Worm (Caenorhabditis elegans) whole organism, L4 larva: ENCODE measurements around the gene atf-6.

Source experiments
- F10B5.3 ChIP-seq: sonication (generic microtip); optimal IDR thresholded peaks from 2 replicates; lab custom pipeline; 2016; ENCODE audit warnings: mild to moderate bottlenecking, missing genetic modification characterization, missing compliant biosample characterization
- F37D6.2 ChIP-seq: sonication (generic microtip); optimal IDR thresholded peaks from 2 replicates; lab custom pipeline; 2016; ENCODE audit warnings: mild to moderate bottlenecking, missing genetic modification characterization, missing compliant biosample characterization
- T26A8.4 ChIP-seq: fragments of 200-800 bp; sonication (Bioruptor generic); IDR thresholded peaks from 2 replicates; pipeline ENCODE4 v1.3.6; 2022; ENCODE audit warnings: missing genetic modification characterization, missing compliant biosample characterization
- Y105C5A.15 ChIP-seq: fragments of 200-800 bp; sonication (Bioruptor generic); IDR thresholded peaks from 2 replicates; pipeline ENCODE4 v1.3.6; 2022; ENCODE audit warnings: missing genetic modification characterization, missing compliant biosample characterization
- Y5F2A.4 ChIP-seq: fragments of 200-800 bp; sonication (Bioruptor generic); optimal IDR thresholded peaks from 2 replicates; lab custom pipeline; 2018; ENCODE audit warnings: mild to moderate bottlenecking, missing genetic modification characterization, missing compliant biosample characterization
- ZK546.5 ChIP-seq, 2 experiments: sonication (generic microtip); optimal IDR thresholded peaks; 2 replicates each; lab custom pipeline; 2017; ENCODE audit warnings: missing biosample characterization in 2 of 2, missing genetic modification characterization in 2 of 2
- aly-2 ChIP-seq: sonication (generic microtip); optimal IDR thresholded peaks from 2 replicates; lab custom pipeline; 2018; ENCODE audit warnings: missing biosample characterization, missing genetic modification characterization
- ama-1 ChIP-seq: fragments of 150-350 bp; optimal IDR thresholded peaks from 2 replicates; lab custom pipeline; 2014; ENCODE audit warnings: inconsistent platforms, mixed read lengths
- arid-1 ChIP-seq: fragments of 200-800 bp; sonication (Bioruptor generic); conservative IDR thresholded peaks from 2 replicates; pipeline ENCODE4 v1.3.6; 2022; ENCODE audit warnings: missing genetic modification reagents, missing genetic modification characterization, missing compliant biosample characterization
- ceh-44 ChIP-seq: fragments of 200-800 bp; sonication (Bioruptor generic); IDR thresholded peaks from 2 replicates; pipeline ENCODE4 v1.3.6; 2022; ENCODE audit warnings: missing genetic modification reagents, missing genetic modification characterization, missing compliant biosample characterization
- ceh-62 ChIP-seq: sonication (generic microtip); optimal IDR thresholded peaks from 2 replicates; lab custom pipeline; 2017; ENCODE audit warnings: missing biosample characterization, missing genetic modification characterization
- ctbp-1 ChIP-seq: fragments of 200-800 bp; sonication (Bioruptor generic); IDR thresholded peaks from 2 replicates; pipeline ENCODE4 v1.3.6; 2022; ENCODE audit warnings: missing genetic modification reagents, missing genetic modification characterization, missing compliant biosample characterization
- daf-16 ChIP-seq, 3 experiments: sonication (generic microtip); optimal IDR thresholded peaks; 2 replicates each; lab custom pipeline; 2016 to 2017; ENCODE audit warnings: missing genetic modification characterization in 3 of 3, missing genetic modification reagents in 3 of 3, mild to moderate bottlenecking in 2 of 3, missing compliant biosample characterization in 2 of 3, missing biosample characterization in 1 of 3, moderate library complexity in 1 of 3
- daf-19 ChIP-seq: fragments of 200-800 bp; sonication (Bioruptor generic); conservative IDR thresholded peaks from 2 replicates; pipeline ENCODE4 v1.3.6; 2022; ENCODE audit warnings: missing genetic modification characterization, missing compliant biosample characterization
- daf-8 ChIP-seq: fragments of 200-800 bp; sonication (Bioruptor generic); IDR thresholded peaks from 2 replicates; pipeline ENCODE4 v1.3.6; 2022; ENCODE audit warnings: missing genetic modification characterization, missing compliant biosample characterization
- dmd-6 ChIP-seq: fragments of 200-800 bp; sonication (Bioruptor generic); IDR thresholded peaks from 2 replicates; pipeline ENCODE4 v1.3.6; 2022; ENCODE audit warnings: missing genetic modification reagents, missing genetic modification characterization, missing compliant biosample characterization
- dmd-8 ChIP-seq: fragments of 200-800 bp; sonication (Bioruptor generic); IDR thresholded peaks from 2 replicates; pipeline ENCODE4 v1.3.6; 2022; ENCODE audit warnings: missing genetic modification characterization, missing compliant biosample characterization
- dmd-9 ChIP-seq: fragments of 200-800 bp; sonication (Bioruptor generic); IDR thresholded peaks from 2 replicates; pipeline ENCODE4 v1.3.6; 2022; ENCODE audit warnings: missing genetic modification reagents, missing genetic modification characterization, missing compliant biosample characterization
- dve-1 ChIP-seq: sonication (generic microtip); optimal IDR thresholded peaks from 2 replicates; lab custom pipeline; 2017; ENCODE audit warnings: antibody characterized with exemption, mild to moderate bottlenecking, missing genetic modification characterization, missing compliant biosample characterization; ENCODE audit not compliant: insufficient read depth
- fkh-10 ChIP-seq: fragments of 150-350 bp; optimal IDR thresholded peaks from 2 replicates; lab custom pipeline; 2014; ENCODE audit warnings: missing biosample characterization, missing genetic modification reagents, missing genetic modification characterization
- hif-1 ChIP-seq, 2 experiments: sonication (generic microtip); optimal IDR thresholded peaks; 2 replicates each; lab custom pipeline; 2016 to 2017; ENCODE audit warnings: missing compliant biosample characterization in 2 of 2, missing genetic modification characterization in 2 of 2, missing genetic modification reagents in 2 of 2, missing genotype in 2 of 2, mild to moderate bottlenecking in 1 of 2
- hlh-30 ChIP-seq: sonication (generic microtip); optimal IDR thresholded peaks from 2 replicates; lab custom pipeline; 2017; ENCODE audit warnings: antibody characterized with exemption, mild to moderate bottlenecking, missing genetic modification characterization, missing compliant biosample characterization; ENCODE audit not compliant: insufficient read depth
- jun-1 ChIP-seq: fragments of 150-350 bp; optimal IDR thresholded peaks from 2 replicates; lab custom pipeline; 2014; ENCODE audit warnings: missing biosample characterization, missing genetic modification reagents, missing genetic modification characterization
- lin-1 ChIP-seq: fragments of 200-800 bp; sonication (Bioruptor generic); IDR thresholded peaks from 2 replicates; pipeline ENCODE4 v1.3.6; 2022; ENCODE audit warnings: missing genetic modification reagents, missing genetic modification characterization, missing compliant biosample characterization
- lin-13 ChIP-seq: fragments of 150-350 bp; optimal IDR thresholded peaks from 2 replicates; lab custom pipeline; 2014; ENCODE audit warnings: missing biosample characterization, missing genetic modification reagents, missing genetic modification characterization
- lin-15B ChIP-seq: fragments of 150-350 bp; sonication (generic microtip); optimal IDR thresholded peaks from 3 replicates; lab custom pipeline; 2014; ENCODE audit warnings: missing biosample characterization, missing genetic modification characterization
- lin-38 ChIP-seq: fragments of 200-800 bp; sonication (Bioruptor generic); IDR thresholded peaks from 2 replicates; pipeline ENCODE4 v1.3.6; 2022; ENCODE audit warnings: missing genetic modification reagents, missing genetic modification characterization, missing compliant biosample characterization
- mxl-3 ChIP-seq: fragments of 200-800 bp; sonication (Bioruptor generic); optimal IDR thresholded peaks from 2 replicates; lab custom pipeline; 2018; ENCODE audit warnings: mild to moderate bottlenecking, missing genetic modification characterization, missing compliant biosample characterization
- nhr-102 ChIP-seq: sonication (generic microtip); optimal IDR thresholded peaks from 2 replicates; lab custom pipeline; 2016; ENCODE audit warnings: mild to moderate bottlenecking, missing genetic modification characterization, moderate library complexity, missing compliant biosample characterization
- nhr-25 ChIP-seq: sonication (generic microtip); optimal IDR thresholded peaks from 2 replicates; lab custom pipeline; 2017; ENCODE audit warnings: missing genetic modification characterization, mild to moderate bottlenecking, missing compliant biosample characterization, antibody characterized with exemption, moderate library complexity, borderline replicate concordance; ENCODE audit not compliant: insufficient read depth
- nhr-48 ChIP-seq: sonication (generic microtip); optimal IDR thresholded peaks from 2 replicates; lab custom pipeline; 2016; ENCODE audit warnings: mild to moderate bottlenecking, missing genetic modification characterization, missing compliant biosample characterization
- nhr-6 ChIP-seq: fragments of 150-350 bp; optimal IDR thresholded peaks from 2 replicates; lab custom pipeline; 2014; ENCODE audit warnings: missing biosample characterization, missing genetic modification characterization
- nhr-76 ChIP-seq: fragments of 150-350 bp; optimal IDR thresholded peaks from 2 replicates; lab custom pipeline; 2014; ENCODE audit warnings: missing biosample characterization, missing genetic modification characterization
- nhr-77 ChIP-seq: fragments of 150-350 bp; optimal IDR thresholded peaks from 2 replicates; lab custom pipeline; 2014; ENCODE audit warnings: missing biosample characterization, missing genetic modification characterization
- php-3 ChIP-seq: fragments of 200-800 bp; sonication (Bioruptor generic); IDR thresholded peaks from 2 replicates; pipeline ENCODE4 v1.3.6; 2022; ENCODE audit warnings: missing genetic modification reagents, missing genetic modification characterization, missing compliant biosample characterization
- pqm-1 ChIP-seq: sonication (generic microtip); optimal IDR thresholded peaks from 2 replicates; lab custom pipeline; 2017; ENCODE audit warnings: missing biosample characterization, missing genetic modification characterization
- rbr-2 ChIP-seq: sonication (generic microtip); optimal IDR thresholded peaks from 2 replicates; lab custom pipeline; 2016; ENCODE audit warnings: missing genotype, missing genetic modification characterization, missing compliant biosample characterization
- saeg-2 ChIP-seq: fragments of 200-800 bp; sonication (Bioruptor generic); IDR thresholded peaks from 2 replicates; pipeline ENCODE4 v1.3.6; 2022; ENCODE audit warnings: missing genetic modification reagents, missing genetic modification characterization, missing compliant biosample characterization
- set-16 ChIP-seq: fragments of 200-800 bp; sonication (Bioruptor generic); IDR thresholded peaks from 2 replicates; pipeline ENCODE4 v1.3.6; 2022; ENCODE audit warnings: missing genetic modification reagents, missing genetic modification characterization, missing compliant biosample characterization
- spr-3 ChIP-seq: fragments of 200-800 bp; sonication (Bioruptor generic); optimal IDR thresholded peaks from 2 replicates; lab custom pipeline; 2018; ENCODE audit warnings: mild to moderate bottlenecking, missing genetic modification characterization, missing compliant biosample characterization
- unc-39 ChIP-seq: sonication (generic microtip); optimal IDR thresholded peaks from 2 replicates; lab custom pipeline; 2017; ENCODE audit warnings: missing biosample characterization, missing genetic modification characterization
- vab-7 ChIP-seq: fragments of 200-800 bp; sonication (Bioruptor generic); IDR thresholded peaks from 2 replicates; pipeline ENCODE4 v1.3.6; 2022; ENCODE audit warnings: missing genetic modification reagents, missing genetic modification characterization, missing compliant biosample characterization
- zag-1 ChIP-seq: fragments of 150-350 bp; optimal IDR thresholded peaks from 2 replicates; lab custom pipeline; 2014; ENCODE audit warnings: missing biosample characterization, missing genetic modification characterization
- zfp-2 ChIP-seq: sonication (generic microtip); optimal IDR thresholded peaks from 2 replicates; lab custom pipeline; 2016; ENCODE audit warnings: mild to moderate bottlenecking, missing genetic modification characterization, missing compliant biosample characterization
- zip-2 ChIP-seq: fragments of 150-350 bp; optimal IDR thresholded peaks from 2 replicates; lab custom pipeline; 2014; ENCODE audit warnings: missing biosample characterization, missing genetic modification characterization
- ztf-7 ChIP-seq: fragments of 150-350 bp; optimal IDR thresholded peaks from 2 replicates; lab custom pipeline; 2014; ENCODE audit warnings: missing biosample characterization, missing genetic modification characterization

atf-6 gene

ce11 chrX:12449262-12449942, 31.3 kb upstream of the atf-6 start, which contains the start of gene T18D3.6 (continued):
- TF ChIP-seq daf-16 (GFP tag; optimal IDR thresholded peaks at IDR 0.05; lab: Kevin White, UChicago): no peak
- TF ChIP-seq daf-16 (tag; optimal IDR thresholded peaks at IDR 0.05; lab: Kevin White, UChicago): peak; percentile 39
- TF ChIP-seq pqm-1 (tag; lab: Kevin White, UChicago): no peak
- no peak for TF ChIP-seq arid-1
- TF ChIP-seq ceh-62 (tag; lab: Kevin White, UChicago): no peak
- no peak for TF ChIP-seq Y105C5A.15 (GFP tag; lab: Robert Waterston, UW)
- no peak for TF ChIP-seq dmd-8 (GFP tag; lab: Robert Waterston, UW)
- TF ChIP-seq dmd-9 (GFP tag; lab: Robert Waterston, UW): no peak
- peak; percentile 11 for TF ChIP-seq hlh-30 (tag; lab: Kevin White, UChicago)
- no peak for TF ChIP-seq ama-1
- peak; percentile 41 for TF ChIP-seq nhr-6 (tag; lab: Kevin White, UChicago)
- TF ChIP-seq saeg-2 (GFP tag; lab: Robert Waterston, UW): no peak
- TF ChIP-seq nhr-48 (tag; lab: Kevin White, UChicago): no peak
- TF ChIP-seq set-16 (GFP tag; lab: Robert Waterston, UW): peak; percentile 47
- no peak for TF ChIP-seq spr-3
- peak; percentile 84 for TF ChIP-seq mxl-3 (GFP tag; lab: Kevin White, UChicago)
- TF ChIP-seq T26A8.4 (GFP tag; lab: Robert Waterston, UW): no peak
- no peak for TF ChIP-seq zag-1 (tag; lab: Kevin White, UChicago)
- TF ChIP-seq, all 104 proteins: peak for 16

DNA sequence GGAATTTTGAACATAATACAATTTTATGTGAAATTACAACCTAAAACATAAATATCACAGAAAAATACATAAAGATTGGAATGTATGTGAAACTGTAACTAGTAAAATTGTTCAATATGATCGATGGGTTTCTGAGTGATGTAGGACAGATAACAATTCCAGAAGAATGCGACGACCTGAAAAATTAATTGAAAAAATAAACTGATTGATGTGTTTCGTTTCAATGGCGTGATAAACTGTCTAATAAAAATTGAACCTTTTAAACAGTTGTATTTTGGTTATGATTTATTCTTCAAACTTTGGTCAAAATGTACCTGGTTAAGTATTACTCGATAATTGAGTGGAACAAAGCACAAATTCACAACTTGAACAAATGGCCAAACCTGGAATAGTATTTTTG, 29.5 kb upstream of the atf-6 start:
- TF ChIP-seq dmd-6 (GFP tag; lab: Robert Waterston, UW) (peak; percentile 59), php-3 (GFP tag; lab: Robert Waterston, UW) (0 out of 2 replicates have a peak, but pooled peaks have one; percentile 18), F37D6.2 (tag; lab: Kevin White, UChicago) (no peak), nhr-76 (tag; lab: Kevin White, UChicago) (peak; percentile 10)

DNA sequence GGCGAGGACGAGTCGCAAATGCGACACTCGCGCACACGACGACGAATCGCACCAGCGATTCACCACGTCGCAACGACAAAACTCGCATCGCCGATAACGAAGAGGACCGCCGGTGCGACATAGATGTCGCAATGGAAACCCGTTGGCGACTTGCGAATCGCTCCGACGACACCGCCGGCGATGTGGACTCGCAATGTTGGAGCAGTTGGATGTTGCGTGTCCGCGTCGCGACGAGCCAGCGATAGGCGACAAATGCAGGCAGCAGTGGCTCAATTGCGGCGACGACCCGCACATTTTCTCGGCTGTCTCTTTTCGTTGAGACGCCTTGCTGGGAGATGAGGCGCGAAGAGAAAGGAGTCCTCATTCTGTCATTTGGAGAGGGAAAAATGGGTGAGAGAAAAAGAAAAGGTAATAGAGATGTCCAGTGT, 28.6 kb upstream of the atf-6 start:
- TF ChIP-seq aly-2 (tag; lab: Kevin White, UChicago) (no peak), lin-15B (tag; lab: Kevin White, UChicago) (no peak), jun-1 (no peak), Y105C5A.15 (GFP tag; lab: Robert Waterston, UW) (no peak), fkh-10 (GFP tag; lab: Kevin White, UChicago) (peak; percentile 56), ama-1 (no peak), ztf-7 (no peak), lin-13 (peak; percentile 24), nhr-77 (no peak), zip-2 (tag; lab: Kevin White, UChicago) (no peak), zag-1 (tag; lab: Kevin White, UChicago) (no peak), hlh-30 (tag; lab: Kevin White, UChicago) (peak; percentile 5), nhr-25 (tag; lab: Kevin White, UChicago) (no peak), F10B5.3 (tag; lab: Kevin White, UChicago) (peak; percentile 10), nhr-102 (tag; lab: Kevin White, UChicago) (peak; percentile 31), ZK546.5 (tag; optimal IDR thresholded peaks at IDR 0.05; lab: Kevin White, UChicago) (no peak), daf-19 (no peak), Y5F2A.4 (GFP tag; lab: Kevin White, UChicago) (no peak), ceh-44 (GFP tag; lab: Robert Waterston, UW) (no peak), daf-8 (GFP tag; lab: Robert Waterston, UW) (no peak), vab-7 (GFP tag; lab: Robert Waterston, UW) (no peak), lin-38 (peak; percentile 49), nhr-48 (tag; lab: Kevin White, UChicago) (no peak), zfp-2 (tag; lab: Kevin White, UChicago) (no peak), hif-1 (tag; optimal IDR thresholded peaks at IDR 0.05; lab: Kevin White, UChicago) (peak in 1 of 2 experiments; percentile 67), unc-39 (tag; lab: Kevin White, UChicago) (no peak), rbr-2 (tag; lab: Kevin White, UChicago) (peak; percentile 70), dve-1 (tag; lab: Kevin White, UChicago) (peak; percentile 52), lin-1 (no peak), ctbp-1 (GFP tag; lab: Robert Waterston, UW) (peak; percentile 66)
